Worm (Caenorhabditis elegans) whole organism, young adult: ENCODE data around the gene srx-29.

Experiments
- B0035.1 ChIP-seq: sonication (generic microtip); optimal IDR thresholded peaks from 2 replicates; lab custom pipeline; 2016; ENCODE audit warnings: missing genetic modification characterization, mild to moderate bottlenecking, missing compliant biosample characterization, missing genotype, missing genetic modification reagents
- B0261.1 ChIP-seq: sonication (generic microtip); optimal IDR thresholded peaks from 2 replicates; lab custom pipeline; 2016; ENCODE audit warnings: mild to moderate bottlenecking, missing genetic modification characterization, moderate library complexity, missing compliant biosample characterization
- C06A6.2 ChIP-seq: fragments of 200-800 bp; sonication (Bioruptor generic); conservative IDR thresholded peaks from 2 replicates; pipeline ENCODE4 v1.3.6; 2022; ENCODE audit warnings: missing genetic modification characterization, missing compliant biosample characterization
- D2030.7 ChIP-seq: fragments of 200-800 bp; sonication (Bioruptor generic); IDR thresholded peaks from 2 replicates; pipeline ENCODE4 v1.3.6; 2022; ENCODE audit warnings: missing genetic modification reagents, missing genetic modification characterization, missing compliant biosample characterization
- F23B12.7 ChIP-seq: sonication (generic microtip); optimal IDR thresholded peaks from 2 replicates; lab custom pipeline; 2017; ENCODE audit warnings: missing genetic modification characterization, mild to moderate bottlenecking, missing compliant biosample characterization, antibody characterized with exemption, moderate library complexity; ENCODE audit not compliant: insufficient read depth
- F49E8.2 ChIP-seq: sonication (generic microtip); optimal IDR thresholded peaks from 3 replicates; lab custom pipeline; 2017; ENCODE audit warnings: missing genetic modification characterization, mild to moderate bottlenecking, missing compliant biosample characterization, antibody characterized with exemption, moderate library complexity; ENCODE audit not compliant: insufficient read depth
- F57A8.1 ChIP-seq: fragments of 200-800 bp; sonication (Bioruptor generic); optimal IDR thresholded peaks from 2 replicates; lab custom pipeline; 2018; ENCODE audit warnings: mild to moderate bottlenecking, missing genetic modification characterization, moderate library complexity, missing compliant biosample characterization
- T07F8.4 ChIP-seq: sonication (generic microtip); optimal IDR thresholded peaks from 2 replicates; lab custom pipeline; 2016; ENCODE audit warnings: mild to moderate bottlenecking, missing genetic modification characterization, moderate library complexity, missing compliant biosample characterization
- Y56A3A.18 ChIP-seq: fragments of 200-800 bp; sonication (Bioruptor generic); IDR thresholded peaks from 2 replicates; pipeline ENCODE4 v1.3.6; 2022; ENCODE audit warnings: missing genetic modification reagents, missing genetic modification characterization, missing compliant biosample characterization
- aptf-2 ChIP-seq: fragments of 200-800 bp; sonication (Bioruptor generic); conservative IDR thresholded peaks from 2 replicates; pipeline ENCODE4 v1.3.6; 2022; ENCODE audit warnings: missing genetic modification reagents, missing genetic modification characterization, missing compliant biosample characterization
- aptf-3 ChIP-seq: fragments of 200-800 bp; sonication (Bioruptor generic); IDR thresholded peaks from 2 replicates; pipeline ENCODE4 v1.3.6; 2022; ENCODE audit warnings: missing genetic modification characterization, missing compliant biosample characterization
- bed-1 ChIP-seq: fragments of 200-800 bp; sonication (Bioruptor generic); IDR thresholded peaks from 2 replicates; pipeline ENCODE4 v1.3.6; 2022; ENCODE audit warnings: missing genetic modification reagents, missing genetic modification characterization, missing compliant biosample characterization
- bed-2 ChIP-seq: fragments of 200-800 bp; sonication (Bioruptor generic); IDR thresholded peaks from 2 replicates; pipeline ENCODE4 v1.3.6; 2022; ENCODE audit warnings: missing genetic modification reagents, missing genetic modification characterization, missing compliant biosample characterization
- cebp-1 ChIP-seq, 2 experiments: fragments of 200-800 bp in 1 of 2; sonication (Bioruptor generic) in 1 of 2; sonication (generic microtip) in 1 of 2; IDR thresholded peaks in 1 of 2; optimal IDR thresholded peaks in 1 of 2; 2 replicates each; pipeline versions ENCODE4 v1.3.6 to Lab custom; 2017 to 2022; ENCODE audit warnings: missing compliant biosample characterization in 2 of 2, missing genetic modification characterization in 2 of 2, mild to moderate bottlenecking in 1 of 2, missing genetic modification reagents in 1 of 2, moderate library complexity in 1 of 2
- ceh-100 ChIP-seq: fragments of 200-800 bp; sonication (Bioruptor generic); IDR thresholded peaks from 2 replicates; pipeline ENCODE4 v1.3.6; 2022; ENCODE audit warnings: missing genetic modification reagents, missing genetic modification characterization, missing compliant biosample characterization
- ceh-58 ChIP-seq: fragments of 200-800 bp; sonication (Bioruptor generic); IDR thresholded peaks from 2 replicates; pipeline ENCODE4 v1.3.6; 2022; ENCODE audit warnings: missing genetic modification characterization, missing compliant biosample characterization
- ceh-79 ChIP-seq: sonication (generic microtip); optimal IDR thresholded peaks from 2 replicates; lab custom pipeline; 2017; ENCODE audit warnings: mild to moderate bottlenecking, missing genetic modification characterization, missing compliant biosample characterization
- die-1 ChIP-seq: sonication (generic microtip); optimal IDR thresholded peaks from 2 replicates; lab custom pipeline; 2016; ENCODE audit warnings: missing genotype, mild to moderate bottlenecking, missing genetic modification characterization, missing compliant biosample characterization
- efl-1 ChIP-seq: fragments of 150-350 bp; optimal IDR thresholded peaks from 2 replicates; lab custom pipeline; 2014; ENCODE audit warnings: missing biosample characterization, missing genetic modification reagents, missing genetic modification characterization
- ets-4 ChIP-seq: fragments of 200-800 bp; sonication (Bioruptor generic); optimal IDR thresholded peaks from 2 replicates; lab custom pipeline; 2018; ENCODE audit warnings: mild to moderate bottlenecking, missing genetic modification characterization, missing compliant biosample characterization
- gei-17 ChIP-seq: fragments of 200-800 bp; sonication (Bioruptor generic); optimal IDR thresholded peaks from 2 replicates; lab custom pipeline; 2018; ENCODE audit warnings: mild to moderate bottlenecking, missing genetic modification characterization, missing compliant biosample characterization
- let-607 ChIP-seq, 2 experiments: fragments of 200-800 bp in 1 of 2; sonication (Bioruptor generic) in 1 of 2; sonication (generic microtip) in 1 of 2; optimal IDR thresholded peaks; 2 replicates each; lab custom pipeline; 2016 to 2018; ENCODE audit warnings: mild to moderate bottlenecking in 2 of 2, missing compliant biosample characterization in 2 of 2, missing genetic modification characterization in 2 of 2, moderate library complexity in 2 of 2, missing genotype in 1 of 2
- lin-40 ChIP-seq: sonication (generic microtip); optimal IDR thresholded peaks from 2 replicates; lab custom pipeline; 2016; ENCODE audit warnings: missing genetic modification characterization, mild to moderate bottlenecking, missing compliant biosample characterization, missing genotype, missing genetic modification reagents
- lsy-27 ChIP-seq: sonication (generic microtip); optimal IDR thresholded peaks from 2 replicates; lab custom pipeline; 2017; ENCODE audit warnings: missing genetic modification characterization, mild to moderate bottlenecking, missing compliant biosample characterization, antibody characterized with exemption, missing genotype, borderline replicate concordance; ENCODE audit not compliant: insufficient read depth
- madf-10 ChIP-seq: sonication (generic microtip); optimal IDR thresholded peaks from 2 replicates; lab custom pipeline; 2016; ENCODE audit warnings: mild to moderate bottlenecking, missing genetic modification characterization, missing compliant biosample characterization
- madf-8 ChIP-seq: fragments of 200-800 bp; sonication (Bioruptor generic); conservative IDR thresholded peaks from 2 replicates; pipeline ENCODE4 v1.3.6; 2022; ENCODE audit warnings: missing genetic modification reagents, missing genetic modification characterization, missing compliant biosample characterization
- nhr-80 ChIP-seq: sonication (generic microtip); optimal IDR thresholded peaks from 2 replicates; lab custom pipeline; 2016; ENCODE audit warnings: missing genetic modification characterization, missing compliant biosample characterization
- rcor-1 ChIP-seq: fragments of 200-800 bp; sonication (Bioruptor generic); IDR thresholded peaks from 2 replicates; pipeline ENCODE4 v1.3.6; 2022; ENCODE audit warnings: missing genetic modification reagents, missing genetic modification characterization, missing compliant biosample characterization
- rec-8 ChIP-seq, 2 experiments: sonication (generic microtip); optimal IDR thresholded peaks; 2 replicates each; lab custom pipeline; 2016; ENCODE audit warnings: mild to moderate bottlenecking in 2 of 2, missing genetic modification characterization in 2 of 2, missing genetic modification reagents in 2 of 2, missing genotype in 2 of 2, missing biosample characterization in 1 of 2, missing compliant biosample characterization in 1 of 2, moderate library complexity in 1 of 2
- sea-2 ChIP-seq: fragments of 200-800 bp; sonication (Bioruptor generic); IDR thresholded peaks from 2 replicates; pipeline ENCODE4 v1.3.6; 2022; ENCODE audit warnings: missing genetic modification characterization, missing compliant biosample characterization
- sptf-2 ChIP-seq: fragments of 200-800 bp; sonication (Bioruptor generic); optimal IDR thresholded peaks from 2 replicates; lab custom pipeline; 2018; ENCODE audit warnings: mild to moderate bottlenecking, missing genetic modification characterization, missing compliant biosample characterization
- tlf-1 ChIP-seq: fragments of 200-800 bp; sonication (Bioruptor generic); optimal IDR thresholded peaks from 2 replicates; lab custom pipeline; 2018; ENCODE audit warnings: mild to moderate bottlenecking, missing genetic modification characterization, missing compliant biosample characterization
- ztf-26 ChIP-seq: sonication (generic microtip); optimal IDR thresholded peaks from 2 replicates; lab custom pipeline; 2017; ENCODE audit warnings: missing genetic modification characterization, missing compliant biosample characterization
- ztf-28 ChIP-seq: fragments of 200-800 bp; sonication (Bioruptor generic); IDR thresholded peaks from 2 replicates; pipeline ENCODE4 v1.3.6; 2022; ENCODE audit warnings: missing genetic modification reagents, missing genetic modification characterization, missing compliant biosample characterization
- ztf-3 ChIP-seq: fragments of 200-800 bp; sonication (Bioruptor generic); optimal IDR thresholded peaks from 2 replicates; lab custom pipeline; 2018; ENCODE audit warnings: mild to moderate bottlenecking, missing genetic modification characterization, missing compliant biosample characterization

Gene srx-29

DNA sequence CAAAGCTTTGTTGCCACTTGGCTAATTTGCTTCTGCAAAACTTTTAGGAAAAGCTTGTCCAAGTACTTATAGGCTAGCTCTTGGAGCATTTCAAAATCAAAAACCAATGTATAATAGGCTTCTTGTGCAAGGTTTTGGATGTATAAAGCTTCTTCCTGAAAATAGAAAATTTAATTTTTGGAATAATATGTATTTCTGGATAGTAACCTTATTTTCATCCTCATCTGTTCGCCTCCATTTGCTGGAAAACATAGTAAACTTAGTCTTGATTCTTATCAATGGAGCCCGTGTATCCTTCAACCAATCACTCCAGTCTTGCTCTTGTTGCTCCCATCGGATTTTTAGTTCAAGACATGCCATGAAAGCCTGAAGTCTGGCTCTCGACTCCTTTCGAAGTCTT is 18.7 kb upstream of the srx-29 start, which contains the start of gene Y6E2A.4:
TSS of gene Y6E2A.4 (minus strand) at position 101 of the 400 bp plus-strand sequence.
- TF ChIP-seq rec-8 (tag; optimal IDR thresholded peaks at IDR 0.05; lab: Kevin White, UChicago): no peak
- TF ChIP-seq gei-17 (GFP tag; lab: Kevin White, UChicago): no peak
- no peak for TF ChIP-seq bed-2 (GFP tag; lab: Robert Waterston, UW)
- TF ChIP-seq aptf-2 (GFP tag; lab: Robert Waterston, UW): no peak
- no peak for TF ChIP-seq madf-10 (tag; lab: Kevin White, UChicago)
- no peak for TF ChIP-seq F23B12.7 (tag; lab: Kevin White, UChicago)
- TF ChIP-seq cebp-1 (GFP tag; IDR thresholded peaks at IDR 0.05; lab: Robert Waterston, UW): no peak
- TF ChIP-seq cebp-1 (tag; optimal IDR thresholded peaks at IDR 0.05; lab: Kevin White, UChicago): no peak
- no peak for TF ChIP-seq T07F8.4 (tag; lab: Kevin White, UChicago)
- no peak for TF ChIP-seq F57A8.1 (GFP tag; lab: Kevin White, UChicago)
- no peak for TF ChIP-seq C06A6.2 (GFP tag; lab: Robert Waterston, UW)
- TF ChIP-seq B0035.1 (tag; lab: Kevin White, UChicago): no peak
- no peak for TF ChIP-seq tlf-1 (GFP tag; lab: Kevin White, UChicago)
- no peak for TF ChIP-seq ceh-58 (GFP tag; lab: Robert Waterston, UW)
- TF ChIP-seq let-607 (tag; optimal IDR thresholded peaks at IDR 0.05; lab: Kevin White, UChicago): no peak
- no peak for TF ChIP-seq die-1
- TF ChIP-seq D2030.7 (GFP tag; lab: Robert Waterston, UW): no peak
- TF ChIP-seq bed-1 (GFP tag; lab: Robert Waterston, UW): no peak
- TF ChIP-seq F49E8.2 (tag; lab: Kevin White, UChicago): no peak

DNA sequence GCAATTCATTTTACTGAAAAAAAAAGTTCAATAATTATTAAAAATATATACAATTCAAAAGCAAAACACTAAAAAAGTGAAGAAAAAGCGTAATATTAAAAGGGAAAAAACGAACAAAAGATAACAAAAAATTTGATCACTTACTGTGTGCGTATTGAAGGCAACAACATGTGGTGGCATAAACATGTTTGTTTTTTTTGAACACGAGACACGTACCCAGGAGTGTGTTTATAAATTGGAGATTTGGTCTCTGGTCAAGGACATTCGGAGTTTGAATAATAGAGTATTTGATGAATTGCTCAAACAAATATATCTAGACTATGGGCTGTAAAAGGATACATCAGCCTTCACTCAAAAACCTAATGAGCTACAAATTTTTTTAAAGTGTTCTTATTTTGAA is 17.6 kb upstream of the srx-29 start:
- TF ChIP-seq madf-8 (no peak), rec-8 (tag; optimal IDR thresholded peaks at IDR 0.05; lab: Kevin White, UChicago) (no peak), rcor-1 (no peak), die-1 (no peak), lsy-27 (tag; lab: Kevin White, UChicago) (no peak), nhr-80 (tag; lab: Kevin White, UChicago) (no peak)

DNA sequence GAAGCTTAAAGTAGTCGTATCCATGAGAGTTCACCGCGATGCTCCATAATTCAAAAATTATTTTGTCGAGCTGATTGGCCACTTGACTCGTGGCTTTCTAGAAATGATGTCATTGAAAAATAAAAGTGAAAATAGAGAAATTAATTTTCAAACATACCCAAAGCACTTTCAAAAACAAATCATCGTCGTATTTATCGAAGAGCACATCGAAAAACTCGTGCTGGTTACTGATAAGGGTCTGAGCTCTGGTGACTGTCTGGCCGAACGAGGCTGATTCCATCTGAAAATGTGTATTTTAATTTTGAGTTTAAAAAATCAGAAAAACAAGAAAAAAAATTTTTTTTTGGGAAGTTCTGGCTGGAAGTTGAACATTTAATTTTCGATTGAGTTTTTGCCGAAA is 14.4 kb upstream of the srx-29 start:
- TF ChIP-seq ztf-28 (no peak), tlf-1 (GFP tag; lab: Kevin White, UChicago) (no peak), ets-4 (GFP tag; lab: Kevin White, UChicago) (no peak), ztf-3 (GFP tag; lab: Kevin White, UChicago) (no peak), B0261.1 (tag; lab: Kevin White, UChicago) (no peak), ceh-100 (GFP tag; lab: Robert Waterston, UW) (no peak), let-607 (tag; optimal IDR thresholded peaks at IDR 0.05; lab: Kevin White, UChicago) (no peak), sea-2 (no peak)

DNA sequence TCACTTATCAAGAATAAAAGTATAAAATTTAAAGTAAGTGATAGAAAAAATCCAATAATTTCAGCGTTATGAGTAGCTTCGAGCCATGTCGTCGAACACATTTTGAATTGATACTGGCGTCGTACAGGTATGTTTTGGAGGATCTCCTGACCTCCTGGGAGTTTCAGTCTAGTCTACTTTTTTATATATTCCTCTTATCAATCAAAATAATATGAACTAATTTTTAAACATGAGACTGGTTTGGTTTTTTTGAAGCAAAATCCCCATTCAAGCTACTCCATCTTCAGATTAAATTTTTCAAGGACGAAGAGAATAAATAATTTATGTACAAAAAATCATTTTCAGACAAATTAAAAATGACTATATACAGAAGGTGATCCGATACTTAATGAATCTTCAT is 13.9 kb upstream of the srx-29 start, which contains the start of gene str-101:
TSS of gene str-101 (minus strand) at position 101 of the 400 bp plus-strand sequence.
- TF ChIP-seq sptf-2 (GFP tag; lab: Kevin White, UChicago) (no peak), lin-40 (tag; lab: Kevin White, UChicago) (no peak), B0035.1 (tag; lab: Kevin White, UChicago) (no peak), madf-10 (tag; lab: Kevin White, UChicago) (no peak), aptf-3 (GFP tag; lab: Robert Waterston, UW) (no peak), ceh-79 (tag; lab: Kevin White, UChicago) (no peak), efl-1 (GFP tag; lab: Kevin White, UChicago) (no peak), rec-8 (tag; optimal IDR thresholded peaks at IDR 0.05; lab: Kevin White, UChicago) (no peak), Y56A3A.18 (GFP tag; lab: Robert Waterston, UW) (no peak), ztf-26 (tag; lab: Kevin White, UChicago) (no peak)
